Fruit fly (Drosophila melanogaster) whole organism, embryonic: ENCODE results near the gene CG31131.
A peak's percentile ranks its signal among the peaks of the same experiment; 100 is the strongest.

Experiments used
- Aef1 ChIP-seq: fragments of 200-800 bp; sonication (Bioruptor generic); IDR thresholded peaks from 3 replicates; pipeline ENCODE4 v1.3.6; 2022; ENCODE audit warnings: missing biosample characterization, missing genetic modification characterization
- BtbVII ChIP-seq: fragments of 200-800 bp; sonication (Bioruptor generic); optimal IDR thresholded peaks from 3 replicates; lab custom pipeline; 2017; ENCODE audit warnings: missing biosample characterization, mild to moderate bottlenecking, missing genetic modification characterization
- C15 ChIP-seq: fragments of 200-800 bp; sonication (Bioruptor generic); IDR thresholded peaks from 3 replicates; pipeline ENCODE4 v1.3.6; 2022; ENCODE audit warnings: missing biosample characterization, missing genetic modification characterization
- CG10147 ChIP-seq: fragments of 200-800 bp; sonication (Bioruptor generic); optimal IDR thresholded peaks from 2 replicates; lab custom pipeline; 2019; ENCODE audit warnings: missing biosample characterization, mild to moderate bottlenecking, missing genetic modification characterization, moderate library complexity
- CG10274 ChIP-seq: fragments of 200-800 bp; sonication (Bioruptor generic); optimal IDR thresholded peaks from 3 replicates; lab custom pipeline; 2017; ENCODE audit warnings: missing biosample characterization, mild to moderate bottlenecking, missing genetic modification characterization
- CG11456 ChIP-seq: fragments of 200-800 bp; sonication (Bioruptor generic); IDR thresholded peaks from 3 replicates; pipeline ENCODE4 v1.3.6; 2022; ENCODE audit warnings: missing biosample characterization, missing genetic modification characterization
- CG1233 ChIP-seq: fragments of 200-800 bp; sonication (Bioruptor generic); optimal IDR thresholded peaks from 4 replicates; lab custom pipeline; 2018; ENCODE audit warnings: missing biosample characterization, mild to moderate bottlenecking, missing genetic modification characterization
- CG12391 ChIP-seq: fragments of 200-800 bp; sonication (Bioruptor generic); optimal IDR thresholded peaks from 3 replicates; lab custom pipeline; 2018; ENCODE audit warnings: missing biosample characterization, mild to moderate bottlenecking, missing genetic modification characterization, moderate library complexity
- CG14710 ChIP-seq: fragments of 200-800 bp; sonication (Bioruptor generic); optimal IDR thresholded peaks from 3 replicates; lab custom pipeline; 2019; ENCODE audit warnings: missing biosample characterization, mild to moderate bottlenecking, missing genetic modification characterization, moderate library complexity
- CG1529 ChIP-seq: fragments of 200-800 bp; sonication (Bioruptor generic); optimal IDR thresholded peaks from 3 replicates; lab custom pipeline; 2018; ENCODE audit warnings: missing biosample characterization, missing genetic modification characterization
- CG15696 ChIP-seq: fragments of 200-800 bp; sonication (Bioruptor generic); optimal IDR thresholded peaks from 2 replicates; lab custom pipeline; 2019; ENCODE audit warnings: missing biosample characterization, mild to moderate bottlenecking, missing genetic modification characterization, moderate library complexity
- CG17568 ChIP-seq: fragments of 200-800 bp; sonication (Bioruptor generic); optimal IDR thresholded peaks from 2 replicates; lab custom pipeline; 2018; ENCODE audit warnings: missing biosample characterization, mild to moderate bottlenecking, missing genetic modification characterization, moderate library complexity
- CG18476 ChIP-seq: fragments of 200-800 bp; sonication (Bioruptor generic); optimal IDR thresholded peaks from 2 replicates; lab custom pipeline; 2016; ENCODE audit warnings: missing biosample characterization, mild to moderate bottlenecking, missing genetic modification characterization
- CG18619 ChIP-seq: fragments of 200-800 bp; sonication (Bioruptor generic); optimal IDR thresholded peaks from 3 replicates; lab custom pipeline; 2017; ENCODE audit warnings: missing biosample characterization, mild to moderate bottlenecking, missing genetic modification characterization
- CG30020 ChIP-seq: fragments of 200-800 bp; optimal IDR thresholded peaks from 2 replicates; lab custom pipeline; 2019; ENCODE audit warnings: missing biosample characterization, mild to moderate bottlenecking, missing genetic modification characterization, moderate library complexity
- CG31388 ChIP-seq: fragments of 200-800 bp; sonication (Bioruptor generic); optimal IDR thresholded peaks from 2 replicates; lab custom pipeline; 2016; ENCODE audit warnings: missing biosample characterization, missing genetic modification characterization
- CG31441 ChIP-seq: fragments of 200-800 bp; sonication (Bioruptor generic); IDR thresholded peaks from 2 replicates; pipeline ENCODE4 v1.3.6; 2022; ENCODE audit warnings: missing biosample characterization, missing genetic modification characterization
- CG42726 ChIP-seq: fragments of 200-800 bp; sonication (Bioruptor generic); IDR thresholded peaks from 2 replicates; pipeline ENCODE4 v1.3.6; 2022; ENCODE audit warnings: missing biosample characterization, missing genetic modification characterization; ENCODE audit not compliant: partially characterized antibody
- CG5245 ChIP-seq: fragments of 200-800 bp; sonication (Bioruptor generic); optimal IDR thresholded peaks from 3 replicates; lab custom pipeline; 2016; ENCODE audit warnings: missing biosample characterization, missing genetic modification characterization
- CG7928 ChIP-seq: fragments of 200-800 bp; sonication (Bioruptor generic); optimal IDR thresholded peaks from 2 replicates; lab custom pipeline; 2017; ENCODE audit warnings: missing biosample characterization, mild to moderate bottlenecking, missing genetic modification characterization
- CG9817 ChIP-seq: fragments of 200-800 bp; sonication (Bioruptor generic); optimal IDR thresholded peaks from 2 replicates; lab custom pipeline; 2018; ENCODE audit warnings: missing biosample characterization, mild to moderate bottlenecking, missing genetic modification characterization, moderate library complexity
- CG9876 ChIP-seq: fragments of 200-800 bp; sonication (Bioruptor generic); optimal IDR thresholded peaks from 2 replicates; lab custom pipeline; 2016; ENCODE audit warnings: missing biosample characterization, missing genetic modification characterization
- CoRest ChIP-seq: fragments of 200-800 bp; sonication (Bioruptor generic); optimal IDR thresholded peaks from 3 replicates; lab custom pipeline; 2018; ENCODE audit warnings: missing biosample characterization, mild to moderate bottlenecking, missing genetic modification characterization, moderate library complexity
- Dfd ChIP-seq, 2 experiments: fragments of >200 bp; optimal IDR thresholded peaks; 2 replicates each; lab custom pipeline; 2017; ENCODE audit warnings: missing biosample characterization in 2 of 2, missing genetic modification characterization in 2 of 2
- E2f1 ChIP-seq: fragments of 200-800 bp; sonication (Bioruptor generic); IDR thresholded peaks from 2 replicates; pipeline ENCODE4 v1.3.6; 2022; ENCODE audit warnings: missing biosample characterization, missing genetic modification characterization
- Hr3 ChIP-seq: fragments of 200-800 bp; sonication (Bioruptor generic); optimal IDR thresholded peaks from 3 replicates; lab custom pipeline; 2016; ENCODE audit warnings: missing biosample characterization, missing genetic modification characterization
- Lhr ChIP-seq: fragments of 200-800 bp; sonication (Bioruptor generic); optimal IDR thresholded peaks from 3 replicates; lab custom pipeline; 2017; ENCODE audit warnings: mild to moderate bottlenecking, missing biosample characterization, missing genetic modification reagents, missing genetic modification characterization
- Vsx1 ChIP-seq: fragments of 200-800 bp; sonication (Bioruptor generic); optimal IDR thresholded peaks from 2 replicates; lab custom pipeline; 2017; ENCODE audit warnings: missing biosample characterization, mild to moderate bottlenecking, missing genetic modification characterization, missing genetic modification reagents
- ac ChIP-seq: fragments of 200-800 bp; sonication (Bioruptor generic); optimal IDR thresholded peaks from 3 replicates; lab custom pipeline; 2017; ENCODE audit warnings: missing biosample characterization, mild to moderate bottlenecking, missing genetic modification characterization
- al ChIP-seq: fragments of 200-800 bp; sonication (Bioruptor generic); IDR thresholded peaks from 2 replicates; pipeline ENCODE4 v1.3.6; 2022; ENCODE audit warnings: missing biosample characterization, missing genetic modification characterization
- ase ChIP-seq: fragments of 200-800 bp; sonication (Bioruptor generic); IDR thresholded peaks from 3 replicates; pipeline ENCODE4 v1.3.6; 2022; ENCODE audit warnings: missing biosample characterization, missing genetic modification characterization
- ato ChIP-seq: fragments of 200-800 bp; sonication (Bioruptor generic); IDR thresholded peaks from 2 replicates; pipeline ENCODE4 v1.3.6; 2022; ENCODE audit warnings: missing biosample characterization, missing genetic modification characterization; ENCODE audit not compliant: partially characterized antibody
- bbx ChIP-seq: fragments of 200-800 bp; sonication (Bioruptor generic); IDR thresholded peaks from 2 replicates; pipeline ENCODE4 v1.3.6; 2022; ENCODE audit warnings: missing biosample characterization, missing genetic modification characterization; ENCODE audit not compliant: partially characterized antibody
- chinmo ChIP-seq: fragments of 200-800 bp; sonication (Bioruptor generic); IDR thresholded peaks from 4 replicates; pipeline ENCODE4 v1.3.6; 2022; ENCODE audit warnings: missing biosample characterization, missing genetic modification characterization; ENCODE audit not compliant: partially characterized antibody
- chn ChIP-seq: fragments of 200-800 bp; sonication (Bioruptor generic); optimal IDR thresholded peaks from 2 replicates; lab custom pipeline; 2016; ENCODE audit warnings: missing biosample characterization, missing genetic modification characterization
- en ChIP-seq: fragments of 200-800 bp; sonication (Bioruptor generic); optimal IDR thresholded peaks from 2 replicates; lab custom pipeline; 2016; ENCODE audit warnings: missing biosample characterization, missing genetic modification characterization
- fu2 ChIP-seq: fragments of 200-800 bp; sonication (Bioruptor generic); optimal IDR thresholded peaks from 2 replicates; lab custom pipeline; 2016; ENCODE audit warnings: missing biosample characterization, missing genetic modification characterization
- gce ChIP-seq: fragments of 200-800 bp; sonication (Bioruptor generic); IDR thresholded peaks from 3 replicates; pipeline ENCODE4 v1.3.6; 2022; ENCODE audit warnings: missing biosample characterization, missing genetic modification characterization
- knrl ChIP-seq: fragments of 200-800 bp; sonication (Bioruptor generic); IDR thresholded peaks from 3 replicates; pipeline ENCODE4 v1.3.6; 2022; ENCODE audit warnings: missing biosample characterization, missing genetic modification characterization; ENCODE audit not compliant: partially characterized antibody
- lola ChIP-seq, 3 experiments: fragments of >200 bp in 2 of 3; fragments of 200-800 bp in 1 of 3; sonication (Bioruptor generic) in 1 of 3; optimal IDR thresholded peaks; 2 replicates each; lab custom pipeline; 2017 to 2019; ENCODE audit warnings: missing biosample characterization in 3 of 3, missing genetic modification characterization in 3 of 3, mild to moderate bottlenecking in 1 of 3, moderate library complexity in 1 of 3
- mam ChIP-seq: fragments of 200-800 bp; sonication (Bioruptor generic); optimal IDR thresholded peaks from 3 replicates; lab custom pipeline; 2016; ENCODE audit warnings: missing biosample characterization, missing genetic modification characterization
- onecut ChIP-seq: fragments of 200-800 bp; sonication (Bioruptor generic); IDR thresholded peaks from 2 replicates; pipeline ENCODE4 v1.3.6; 2022; ENCODE audit warnings: missing biosample characterization, missing genetic modification characterization
- pum ChIP-seq: fragments of 200-800 bp; sonication (Bioruptor generic); optimal IDR thresholded peaks from 2 replicates; lab custom pipeline; 2016; ENCODE audit warnings: missing biosample characterization, missing genetic modification characterization
- sisA ChIP-seq: fragments of 200-800 bp; sonication (Bioruptor generic); IDR thresholded peaks from 2 replicates; pipeline ENCODE4 v1.3.6; 2022; ENCODE audit warnings: missing biosample characterization, missing genetic modification characterization
- tgo ChIP-seq: fragments of 200-800 bp; sonication (Bioruptor generic); IDR thresholded peaks from 3 replicates; pipeline ENCODE4 v1.3.6; 2022; ENCODE audit warnings: missing biosample characterization, missing genetic modification characterization
- tna ChIP-seq: fragments of 200-800 bp; sonication (Bioruptor generic); IDR thresholded peaks from 2 replicates; pipeline ENCODE4 v1.3.6; 2022; ENCODE audit warnings: missing biosample characterization, missing genetic modification characterization; ENCODE audit not compliant: partially characterized antibody
- tx ChIP-seq: fragments of 200-800 bp; sonication (Bioruptor generic); optimal IDR thresholded peaks from 2 replicates; lab custom pipeline; 2016; ENCODE audit warnings: missing biosample characterization, missing genetic modification characterization
- wek ChIP-seq: fragments of 200-800 bp; sonication (Bioruptor generic); optimal IDR thresholded peaks from 3 replicates; lab custom pipeline; 2018; ENCODE audit warnings: missing biosample characterization, mild to moderate bottlenecking, missing genetic modification characterization, moderate library complexity

The CG31131 gene

dm6 chr3R:27916355-27917019 lies 46.5 kb downstream of the CG31131 start, which contains the start of the genes CG5003 and mRpS22 (continued):
- 0 out of 4 replicates have a peak, but pooled peaks have one; percentile 32 for TF ChIP-seq chinmo (GFP tag; lab: Robert Waterston, UW)
- TF ChIP-seq CG9817 (tag; lab: Kevin White, UChicago), result peak; percentile 69
- peak; percentile 25; the same call in 1 of the 2 replicates for TF ChIP-seq al (GFP tag; lab: Robert Waterston, UW)
- peak; percentile 27 for TF ChIP-seq CG10147 (GFP tag; lab: Kevin White, UChicago)
- no peak for TF ChIP-seq mam (GFP tag; lab: Kevin White, UChicago)
- TF ChIP-seq sisA (GFP tag; lab: Robert Waterston, UW), result no peak
- no peak for TF ChIP-seq C15 (GFP tag; lab: Robert Waterston, UW)
- TF ChIP-seq chn (GFP tag; lab: Kevin White, UChicago), result no peak
- TF ChIP-seq bbx (GFP tag; lab: Robert Waterston, UW), result 0 out of 2 replicates have a peak, but pooled peaks have one; percentile 9
- no peak for TF ChIP-seq fu2 (GFP tag; lab: Kevin White, UChicago)
- TF ChIP-seq Dfd (GFP tag; optimal IDR thresholded peaks at IDR 0.05; lab: Kevin White, UChicago), result peak in 1 of 2 experiments; percentile 65
- TF ChIP-seq CG11456 (GFP tag; lab: Robert Waterston, UW), result 0 out of 3 replicates have a peak, but pooled peaks have one; percentile 32
- peak; percentile 21 for TF ChIP-seq CG5245 (GFP tag; lab: Kevin White, UChicago)
- TF ChIP-seq tgo (GFP tag; lab: Robert Waterston, UW), result peak; percentile 49; the same call in 1 of the 3 replicates
- peak; percentile 64 for TF ChIP-seq CG31441 (GFP tag; lab: Robert Waterston, UW)
- TF ChIP-seq CG7928, result no peak
- TF ChIP-seq CG1233 (GFP tag; lab: Kevin White, UChicago), result peak; percentile 59
- TF ChIP-seq CG42726 (GFP tag; lab: Robert Waterston, UW), result no peak
- peak; percentile 28 for TF ChIP-seq CG9876 (GFP tag; lab: Kevin White, UChicago)
- peak; percentile 46 for TF ChIP-seq CG18619 (GFP tag; lab: Kevin White, UChicago)
- TF ChIP-seq CoRest (tag; lab: Kevin White, UChicago), result peak; percentile 75
- TF ChIP-seq wek (GFP tag; lab: Kevin White, UChicago), result peak; percentile 94
- TF ChIP-seq gce, result no peak
- no peak for TF ChIP-seq CG17568 (GFP tag; lab: Kevin White, UChicago)
- no peak for TF ChIP-seq Vsx1 (GFP tag; lab: Kevin White, UChicago)
- TF ChIP-seq CG12391 (tag; lab: Kevin White, UChicago), result peak; percentile 81
- TF ChIP-seq CG18476 (GFP tag; lab: Kevin White, UChicago), result peak; percentile 57
- no peak for TF ChIP-seq en (GFP tag; lab: Kevin White, UChicago)
- TF ChIP-seq onecut, result peak; percentile 9; the same call in 1 of the 2 replicates
- no peak for TF ChIP-seq E2f1 (GFP tag; lab: Robert Waterston, UW)
- TF ChIP-seq CG10274 (GFP tag; lab: Kevin White, UChicago), result no peak
- peak; percentile 33; the same call in 1 of the 3 replicates for TF ChIP-seq Aef1 (GFP tag; lab: Robert Waterston, UW)
- peak in 1 of 3 experiments; percentile 60 for TF ChIP-seq lola (GFP tag; optimal IDR thresholded peaks at IDR 0.05; lab: Kevin White, UChicago)
- TF ChIP-seq tna (GFP tag; lab: Robert Waterston, UW), result peak; percentile 34; the same call in 1 of the 2 replicates
- 0 out of 3 replicates have a peak, but pooled peaks have one; percentile 8 for TF ChIP-seq ase
- TF ChIP-seq Lhr (GFP tag; lab: Kevin White, UChicago), result peak; percentile 24
- no peak for TF ChIP-seq ato
- peak; percentile 19 for TF ChIP-seq tx (GFP tag; lab: Kevin White, UChicago)
- peak; percentile 64 for TF ChIP-seq Hr3 (GFP tag; lab: Kevin White, UChicago)
- peak; percentile 21; the same call in 1 of the 3 replicates for TF ChIP-seq knrl
- peak; percentile 77 for TF ChIP-seq CG14710 (tag; lab: Kevin White, UChicago)
- peak; percentile 22 for TF ChIP-seq pum (GFP tag; lab: Kevin White, UChicago)
- no peak for TF ChIP-seq ac (GFP tag; lab: Kevin White, UChicago)
- no peak for TF ChIP-seq CG31388 (GFP tag; lab: Kevin White, UChicago)
- TF ChIP-seq CG30020 (tag; lab: Kevin White, UChicago), result peak; percentile 64
- peak; percentile 47 for TF ChIP-seq BtbVII (GFP tag; lab: Kevin White, UChicago)
- peak; percentile 58 for TF ChIP-seq CG15696 (tag; lab: Kevin White, UChicago)
- TF ChIP-seq CG1529 (GFP tag; lab: Kevin White, UChicago), result no peak
